Fruit fly (Drosophila melanogaster): ENCODE measurements around the gene bma.

- TF ChIP-seq Sin3A (optimal IDR thresholded peaks at IDR 0.05) (no peak), psq (optimal IDR thresholded peaks at IDR 0.05) (no peak), ttk (optimal IDR thresholded peaks at IDR 0.05) (no peak)
These were observed 61.2 kb downstream of the bma start for dm6 chr3L:9969158-9969557.

All from Kc167 (cell line).